Fruit fly (Drosophila melanogaster) S2 (cell line): ENCODE data around the gene out.

Source experiments
- CG8478 ChIP-seq: fragments of >200 bp; optimal IDR thresholded peaks from 2 replicates; lab custom pipeline; 2018
- CTCF ChIP-seq, 2 experiments: fragments of >200 bp; optimal IDR thresholded peaks; 2 replicates each; lab custom pipeline; 2018

Gene out

DNA sequence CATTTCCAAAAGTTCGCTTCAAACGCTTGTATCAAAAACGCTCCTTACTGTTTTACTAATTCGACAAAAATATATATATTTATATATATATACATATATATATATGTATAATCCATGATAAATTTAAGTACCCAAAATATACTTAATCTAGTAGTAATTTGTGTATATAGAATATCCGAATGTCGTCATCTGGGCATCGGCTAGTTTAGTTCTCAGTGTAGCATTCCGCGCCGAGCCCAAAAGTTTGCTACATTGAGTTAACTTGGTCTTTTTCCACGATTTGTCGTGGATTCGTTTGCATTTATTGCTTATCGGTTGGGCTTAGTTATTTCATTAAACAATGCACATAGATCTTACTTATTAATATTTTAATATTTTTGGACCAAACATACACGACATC lies 40.6 kb downstream of the out start:
- no peak for TF ChIP-seq CG8478 (lab: Kevin White, UChicago)
- TF ChIP-seq CTCF (optimal IDR thresholded peaks at IDR 0.05; lab: Kevin White, UChicago): no peak

DNA sequence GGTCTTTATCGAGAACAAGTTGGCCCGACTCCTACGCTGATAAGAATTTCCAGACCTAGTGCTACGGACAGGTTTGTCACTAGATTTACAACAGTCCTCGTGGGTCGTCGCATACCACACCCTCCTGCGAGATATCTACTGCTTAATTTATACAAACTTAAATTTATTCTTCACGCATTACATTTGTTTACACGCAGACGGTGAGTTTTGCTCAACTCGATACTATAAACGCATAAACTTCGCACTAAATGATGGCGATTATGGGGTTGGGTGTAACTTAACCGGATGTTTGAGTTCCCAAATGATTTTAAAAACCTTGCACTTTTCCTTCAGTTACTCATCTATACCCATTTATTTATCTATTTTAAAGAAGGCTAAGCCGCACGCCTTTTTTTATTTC lies 41.2 kb downstream of the out start:
- TF ChIP-seq CTCF (optimal IDR thresholded peaks at IDR 0.05; lab: Kevin White, UChicago) (no peak), CG8478 (lab: Kevin White, UChicago) (no peak)

- TF ChIP-seq CTCF (optimal IDR thresholded peaks at IDR 0.05; lab: Kevin White, UChicago) (no peak), CG8478 (lab: Kevin White, UChicago) (no peak)
These were observed 41.7 kb downstream of the out start, which contains the start of gene CG8028 for dm6 chrX:19280249-19280648. Gene CG8028 (minus strand): TSS chrX:19280349.

dm6 chrX:19278395-19278794 lies 43.5 kb downstream of the out start:
- TF ChIP-seq CG8478 (lab: Kevin White, UChicago) (no peak), CTCF (optimal IDR thresholded peaks at IDR 0.05; lab: Kevin White, UChicago) (no peak)

dm6 chrX:19276489-19277117 lies 45.3 kb downstream of the out start, which contains the start of the genes CG32537 and CG32536:
Gene CG32537 (minus strand): TSS chrX:19276539.
Gene CG32536 (minus strand): TSS chrX:19276898.
- TF ChIP-seq CTCF (optimal IDR thresholded peaks at IDR 0.05; lab: Kevin White, UChicago) (no peak), CG8478 (lab: Kevin White, UChicago) (no peak)

dm6 chrX:19268484-19269068 lies 53.3 kb downstream of the out start, which contains the start of gene CG8010:
Gene CG8010 (minus strand): TSS chrX:19268896.
- peak; percentile 27 to 35 for TF ChIP-seq CTCF (optimal IDR thresholded peaks at IDR 0.05; lab: Kevin White, UChicago)
- TF ChIP-seq CG8478 (lab: Kevin White, UChicago): no peak

- TF ChIP-seq CG8478 (lab: Kevin White, UChicago) (no peak), CTCF (optimal IDR thresholded peaks at IDR 0.05; lab: Kevin White, UChicago) (no peak)
These were observed 56.0 kb downstream of the out start for dm6 chrX:19265802-19266479.

dm6 chrX:19264396-19264795 lies 57.5 kb downstream of the out start:
- no peak for TF ChIP-seq CG8478 (lab: Kevin White, UChicago)
- TF ChIP-seq CTCF (optimal IDR thresholded peaks at IDR 0.05; lab: Kevin White, UChicago): no peak

- TF ChIP-seq CG8478 (lab: Kevin White, UChicago) (no peak), CTCF (optimal IDR thresholded peaks at IDR 0.05; lab: Kevin White, UChicago) (no peak)
These were observed 59.4 kb downstream of the out start for dm6 chrX:19262553-19262952.

dm6 chrX:19261528-19262102 lies 60.3 kb downstream of the out start, which contains the start of gene Vav:
Gene Vav (plus strand): TSS chrX:19261820.
- TF ChIP-seq CTCF (optimal IDR thresholded peaks at IDR 0.05; lab: Kevin White, UChicago) (peak; percentile 7 to 35), CG8478 (lab: Kevin White, UChicago) (no peak)

DNA sequence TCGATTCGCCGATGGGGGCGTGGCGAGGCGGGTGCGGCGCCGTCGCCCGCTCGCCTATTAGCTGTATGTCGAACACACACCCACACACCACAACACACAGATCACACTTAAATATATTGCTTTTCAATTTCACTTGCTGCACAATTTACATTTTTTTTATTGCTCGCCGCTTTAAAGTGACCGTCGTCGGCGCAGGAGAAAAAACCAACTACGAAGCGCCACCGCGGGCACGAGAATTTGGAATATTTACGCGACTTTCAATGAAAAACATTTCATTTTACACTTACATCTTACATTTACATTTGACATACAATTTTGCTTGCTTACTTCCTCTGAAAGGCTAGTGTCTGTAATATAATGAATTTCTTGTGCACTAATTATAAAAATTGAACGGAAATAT lies 60.8 kb downstream of the out start, which contains the start of gene rictor:
Gene rictor (minus strand): TSS at position 170 of the 400 bp plus-strand sequence.
- TF ChIP-seq CG8478 (lab: Kevin White, UChicago): no peak
- TF ChIP-seq CTCF (optimal IDR thresholded peaks at IDR 0.05; lab: Kevin White, UChicago): peak; percentile 55 to 71

DNA sequence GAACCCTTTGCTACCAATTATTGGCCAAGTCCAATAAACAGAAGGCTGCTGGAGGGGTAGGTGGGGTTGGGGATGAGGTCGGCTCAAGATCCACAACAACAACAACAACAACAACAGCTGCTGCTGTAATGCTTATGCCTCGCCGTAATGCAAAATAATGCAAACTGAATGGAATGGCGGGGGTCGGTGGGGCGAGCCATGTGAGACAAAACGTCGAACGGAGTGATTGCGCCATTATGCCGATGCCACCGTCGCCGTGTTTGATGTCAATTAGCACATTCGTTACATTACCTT lies 61.3 kb downstream of the out start:
- TF ChIP-seq CTCF (optimal IDR thresholded peaks at IDR 0.05; lab: Kevin White, UChicago): no peak
- TF ChIP-seq CG8478 (lab: Kevin White, UChicago): no peak
